Worm (Caenorhabditis elegans): ENCODE results near the gene nhr-48.

- TF ChIP-seq elt-1 (tag; optimal IDR thresholded peaks at IDR 0.05) (no peak), tbx-2 (tag; optimal IDR thresholded peaks at IDR 0.05) (no peak), nhr-237 (tag; optimal IDR thresholded peaks at IDR 0.05) (no peak), ztf-11 (tag; optimal IDR thresholded peaks at IDR 0.05) (no peak), fkh-10 (GFP tag; optimal IDR thresholded peaks at IDR 0.05) (no peak), nhr-76 (tag; optimal IDR thresholded peaks at IDR 0.05) (no peak), ZK546.5 (tag; optimal IDR thresholded peaks at IDR 0.05) (no peak), nhr-23 (tag; optimal IDR thresholded peaks at IDR 0.05) (no peak), fkh-2 (tag; optimal IDR thresholded peaks at IDR 0.05) (no peak), egl-5 (tag; optimal IDR thresholded peaks at IDR 0.05) (no peak)
Observed at ce11 chrX:15666169-15666811, 41.7 kb upstream of the nhr-48 start, which contains the start of gene pcdr-1.

All from whole organism, L3 larva.